Worm (Caenorhabditis elegans) whole organism, late embryonic: ENCODE results near the gene srh-71.
A peak's percentile ranks its signal among the peaks of the same experiment; 100 is the strongest.
"Not testable (repeated sequence)": the region's sequence is repeated elsewhere in the genome, so short reads cannot be mapped to it uniquely, and the experiment has no call there.

Experiments used
- C08G9.2 ChIP-seq: sonication (generic microtip); optimal IDR thresholded peaks from 2 replicates; lab custom pipeline; 2016; ENCODE audit warnings: mild to moderate bottlenecking, missing genetic modification characterization, moderate library complexity, missing compliant biosample characterization
- C38D4.7 ChIP-seq: fragments of 200-800 bp; sonication (Bioruptor generic); optimal IDR thresholded peaks from 2 replicates; lab custom pipeline; 2018; ENCODE audit warnings: mild to moderate bottlenecking, missing genetic modification characterization, moderate library complexity, missing compliant biosample characterization
- F13H6.1 ChIP-seq: sonication (generic microtip); optimal IDR thresholded peaks from 2 replicates; lab custom pipeline; 2016; ENCODE audit warnings: missing genetic modification characterization, missing compliant biosample characterization
- K02D7.2 ChIP-seq: sonication (generic microtip); optimal IDR thresholded peaks from 2 replicates; lab custom pipeline; 2017; ENCODE audit warnings: mild to moderate bottlenecking, missing genetic modification characterization, missing compliant biosample characterization
- K09A11.1 ChIP-seq: sonication (generic microtip); optimal IDR thresholded peaks from 2 replicates; lab custom pipeline; 2017; ENCODE audit warnings: antibody characterized with exemption, mild to moderate bottlenecking, missing genetic modification characterization, missing compliant biosample characterization; ENCODE audit not compliant: insufficient read depth
- T23F11.4 ChIP-seq: fragments of 200-800 bp; sonication (Bioruptor generic); optimal IDR thresholded peaks from 2 replicates; lab custom pipeline; 2018; ENCODE audit warnings: mild to moderate bottlenecking, missing genetic modification characterization, missing compliant biosample characterization
- Y22D7AL.16 ChIP-seq: sonication (generic microtip); optimal IDR thresholded peaks from 2 replicates; lab custom pipeline; 2016; ENCODE audit warnings: missing genetic modification characterization, missing compliant biosample characterization
- ceh-19 ChIP-seq: fragments of 200-800 bp; sonication (Bioruptor generic); optimal IDR thresholded peaks from 2 replicates; lab custom pipeline; 2018; ENCODE audit warnings: mild to moderate bottlenecking, missing genetic modification characterization, missing compliant biosample characterization
- ceh-24 ChIP-seq: sonication (generic microtip); optimal IDR thresholded peaks from 2 replicates; lab custom pipeline; 2016; ENCODE audit warnings: mild to moderate bottlenecking, missing genetic modification characterization, missing compliant biosample characterization
- ceh-34 ChIP-seq: sonication (generic microtip); optimal IDR thresholded peaks from 2 replicates; lab custom pipeline; 2016; ENCODE audit warnings: mild to moderate bottlenecking, missing genetic modification characterization, missing compliant biosample characterization
- ceh-48 ChIP-seq: sonication (generic microtip); optimal IDR thresholded peaks from 2 replicates; lab custom pipeline; 2016; ENCODE audit warnings: missing genetic modification characterization, inconsistent platforms, missing compliant biosample characterization
- ceh-6 ChIP-seq: fragments of 200-800 bp; sonication (Bioruptor generic); optimal IDR thresholded peaks from 2 replicates; lab custom pipeline; 2018; ENCODE audit warnings: mild to moderate bottlenecking, missing genetic modification characterization, missing compliant biosample characterization
- che-1 ChIP-seq: sonication (generic microtip); optimal IDR thresholded peaks from 2 replicates; lab custom pipeline; 2016; ENCODE audit warnings: mild to moderate bottlenecking, missing genetic modification characterization, missing compliant biosample characterization
- dve-1 ChIP-seq: sonication (generic microtip); optimal IDR thresholded peaks from 2 replicates; lab custom pipeline; 2017; ENCODE audit warnings: antibody characterized with exemption, mild to moderate bottlenecking, missing genetic modification characterization, missing compliant biosample characterization
- elt-4 ChIP-seq: sonication (generic microtip); optimal IDR thresholded peaks from 2 replicates; lab custom pipeline; 2016; ENCODE audit warnings: missing genetic modification characterization, missing compliant biosample characterization
- fax-1 ChIP-seq: sonication (generic microtip); optimal IDR thresholded peaks from 2 replicates; lab custom pipeline; 2016; ENCODE audit warnings: missing genotype, missing genetic modification characterization, missing compliant biosample characterization
- fkh-10 ChIP-seq: fragments of 150-350 bp; optimal IDR thresholded peaks from 2 replicates; lab custom pipeline; 2014; ENCODE audit warnings: missing biosample characterization, missing genetic modification reagents, missing genetic modification characterization
- gmeb-2 ChIP-seq: sonication (generic microtip); optimal IDR thresholded peaks from 2 replicates; lab custom pipeline; 2016; ENCODE audit warnings: missing genetic modification characterization, inconsistent platforms, missing compliant biosample characterization
- hlh-15 ChIP-seq: sonication (generic microtip); optimal IDR thresholded peaks from 2 replicates; lab custom pipeline; 2016; ENCODE audit warnings: missing genetic modification characterization, missing compliant biosample characterization
- hlh-6 ChIP-seq: sonication (generic microtip); optimal IDR thresholded peaks from 2 replicates; lab custom pipeline; 2016; ENCODE audit warnings: missing genotype, missing genetic modification characterization, missing compliant biosample characterization
- hlh-8 ChIP-seq: sonication (generic microtip); optimal IDR thresholded peaks from 2 replicates; lab custom pipeline; 2016; ENCODE audit warnings: missing genotype, missing genetic modification characterization, missing compliant biosample characterization
- lim-6 ChIP-seq: sonication (generic microtip); optimal IDR thresholded peaks from 2 replicates; lab custom pipeline; 2016; ENCODE audit warnings: missing genetic modification characterization, missing compliant biosample characterization
- nfya-1 ChIP-seq: sonication (generic microtip); optimal IDR thresholded peaks from 2 replicates; lab custom pipeline; 2017; ENCODE audit warnings: missing genetic modification characterization, mild to moderate bottlenecking, missing compliant biosample characterization, antibody characterized with exemption, moderate library complexity
- npax-4 ChIP-seq: sonication (generic microtip); optimal IDR thresholded peaks from 2 replicates; lab custom pipeline; 2016; ENCODE audit warnings: missing genetic modification characterization, missing compliant biosample characterization
- pag-3 ChIP-seq: sonication (generic microtip); optimal IDR thresholded peaks from 2 replicates; lab custom pipeline; 2016; ENCODE audit warnings: missing compliant biosample characterization, missing genetic modification characterization, borderline replicate concordance
- pat-9 ChIP-seq: fragments of 200-800 bp; sonication (Bioruptor generic); optimal IDR thresholded peaks from 2 replicates; lab custom pipeline; 2018; ENCODE audit warnings: mild to moderate bottlenecking, missing genetic modification characterization, moderate library complexity, missing compliant biosample characterization
- pha-2 ChIP-seq: sonication (generic microtip); optimal IDR thresholded peaks from 2 replicates; lab custom pipeline; 2017; ENCODE audit warnings: mild to moderate bottlenecking, missing genetic modification characterization, missing compliant biosample characterization
- pha-4 ChIP-seq: fragments of 150-350 bp; optimal IDR thresholded peaks from 2 replicates; lab custom pipeline; 2018; ENCODE audit warnings: missing biosample characterization, missing genetic modification reagents, missing genetic modification characterization
- pros-1 ChIP-seq: fragments of 150-350 bp; optimal IDR thresholded peaks from 2 replicates; lab custom pipeline; 2014; ENCODE audit warnings: missing biosample characterization, missing genetic modification reagents, missing genetic modification characterization
- ref-2 ChIP-seq: sonication (generic microtip); optimal IDR thresholded peaks from 2 replicates; lab custom pipeline; 2016; ENCODE audit warnings: missing genetic modification characterization, missing compliant biosample characterization
- rnt-1 ChIP-seq: sonication (generic microtip); optimal IDR thresholded peaks from 2 replicates; lab custom pipeline; 2016; ENCODE audit warnings: missing genetic modification characterization, missing compliant biosample characterization
- sox-2 ChIP-seq: fragments of 200-800 bp; sonication (Bioruptor generic); IDR thresholded peaks from 2 replicates; pipeline ENCODE4 v1.3.6; 2022; ENCODE audit warnings: missing genetic modification reagents, missing genetic modification characterization, missing compliant biosample characterization
- tbx-7 ChIP-seq: sonication (generic microtip); optimal IDR thresholded peaks from 2 replicates; lab custom pipeline; 2016; ENCODE audit warnings: missing genotype, missing genetic modification characterization, missing compliant biosample characterization
- ttx-3 ChIP-seq: sonication (generic microtip); optimal IDR thresholded peaks from 2 replicates; lab custom pipeline; 2016; ENCODE audit warnings: missing genetic modification reagents, missing genetic modification characterization, missing compliant biosample characterization
- unc-42 ChIP-seq: sonication (generic microtip); optimal IDR thresholded peaks from 2 replicates; lab custom pipeline; 2016; ENCODE audit warnings: missing genotype, missing genetic modification characterization, missing compliant biosample characterization
- unc-86 ChIP-seq: sonication (generic microtip); optimal IDR thresholded peaks from 2 replicates; lab custom pipeline; 2016; ENCODE audit warnings: missing genetic modification characterization, missing compliant biosample characterization
- zip-5 ChIP-seq: sonication (generic microtip); optimal IDR thresholded peaks from 2 replicates; lab custom pipeline; 2016; ENCODE audit warnings: missing genetic modification characterization, missing compliant biosample characterization
- ztf-16 ChIP-seq: sonication (generic microtip); optimal IDR thresholded peaks from 2 replicates; lab custom pipeline; 2017; ENCODE audit warnings: missing genetic modification characterization, missing compliant biosample characterization

The srh-71 gene

ce11 chrII:3126341-3126740, 3.0 kb downstream of the srh-71 start, which contains the start of gene ins-19:
Gene ins-19 (minus strand): TSS chrII:3126441.
- TF ChIP-seq unc-86 (tag; lab: Kevin White, UChicago) (no peak), pha-4 (tag; lab: Kevin White, UChicago) (no peak), lim-6 (tag; lab: Kevin White, UChicago) (no peak), pros-1 (no peak), T23F11.4 (GFP tag; lab: Kevin White, UChicago) (no peak), fax-1 (tag; lab: Kevin White, UChicago) (no peak), C38D4.7 (no peak), elt-4 (tag; lab: Kevin White, UChicago) (no peak), tbx-7 (tag; lab: Kevin White, UChicago) (no peak), F13H6.1 (tag; lab: Kevin White, UChicago) (no peak), pha-2 (tag; lab: Kevin White, UChicago) (no peak), pag-3 (tag; lab: Kevin White, UChicago) (no peak), ref-2 (tag; lab: Kevin White, UChicago) (no peak), hlh-8 (tag; lab: Kevin White, UChicago) (no peak), ceh-24 (tag; lab: Kevin White, UChicago) (no peak), ceh-19 (no peak)

ce11 chrII:3126741-3127140, 3.4 kb downstream of the srh-71 start, which contains the start of gene ins-31:
Gene ins-31 (plus strand): TSS chrII:3127041.
- not testable (repeated sequence) for TF ChIP-seq Y22D7AL.16, zip-5, lim-6 (tag; lab: Kevin White, UChicago)

- TF ChIP-seq ceh-19: no peak
- no peak for TF ChIP-seq pat-9 (tag; lab: Kevin White, UChicago)
- TF ChIP-seq hlh-6 (tag; lab: Kevin White, UChicago): no peak
- TF ChIP-seq C38D4.7: no peak
- no peak for TF ChIP-seq rnt-1
- TF ChIP-seq unc-86 (tag; lab: Kevin White, UChicago): no peak
- no peak for TF ChIP-seq npax-4 (tag; lab: Kevin White, UChicago)
- TF ChIP-seq pha-4 (tag; lab: Kevin White, UChicago): no peak
- TF ChIP-seq ttx-3 (tag; lab: Kevin White, UChicago): no peak
- no peak for TF ChIP-seq ceh-6 (GFP tag; lab: Kevin White, UChicago)
- TF ChIP-seq unc-42 (tag; lab: Kevin White, UChicago): no peak
- TF ChIP-seq hlh-15 (tag; lab: Kevin White, UChicago): no peak
- no peak for TF ChIP-seq sox-2 (GFP tag; lab: Robert Waterston, UW)
- no peak for TF ChIP-seq hlh-8 (tag; lab: Kevin White, UChicago)
- TF ChIP-seq fax-1 (tag; lab: Kevin White, UChicago): no peak
- TF ChIP-seq fkh-10: no peak
- no peak for TF ChIP-seq nfya-1 (tag; lab: Kevin White, UChicago)
- TF ChIP-seq ceh-48 (tag; lab: Kevin White, UChicago): no peak
Measured at ce11 chrII:3129007-3129406, 5.7 kb downstream of the srh-71 start, which contains the start of gene chil-24. Gene chil-24 (plus strand): TSS chrII:3129162.

ce11 chrII:3135293-3135692, 12.0 kb downstream of the srh-71 start:
- TF ChIP-seq dve-1 (tag; lab: Kevin White, UChicago) (peak; percentile 63), pha-4 (tag; lab: Kevin White, UChicago) (no peak)

- TF ChIP-seq lim-6 (tag; lab: Kevin White, UChicago): no peak
- no peak for TF ChIP-seq gmeb-2 (tag; lab: Kevin White, UChicago)
- no peak for TF ChIP-seq hlh-6 (tag; lab: Kevin White, UChicago)
- TF ChIP-seq ztf-16: no peak
- TF ChIP-seq unc-42 (tag; lab: Kevin White, UChicago): no peak
- TF ChIP-seq ceh-34: no peak
- TF ChIP-seq che-1: no peak
- no peak for TF ChIP-seq C08G9.2
- TF ChIP-seq ref-2 (tag; lab: Kevin White, UChicago): no peak
- TF ChIP-seq K09A11.1 (tag; lab: Kevin White, UChicago): no peak
- no peak for TF ChIP-seq K02D7.2
Measured at ce11 chrII:3137804-3138203, 14.5 kb downstream of the srh-71 start, which contains the start of gene sri-54. Gene sri-54 (minus strand): TSS chrII:3137904.
